Fruit fly (Drosophila melanogaster) whole organism, prepupa: Measurements from ENCODE around the gene CG17129.

Experiments used
- CG10631 ChIP-seq: fragments of 200-800 bp; sonication (Bioruptor generic); optimal IDR thresholded peaks from 2 replicates; lab custom pipeline; 2016; ENCODE audit warnings: missing biosample characterization, missing genetic modification characterization
- CG11294 ChIP-seq: fragments of 200-800 bp; sonication (Bioruptor generic); IDR thresholded peaks from 2 replicates; pipeline ENCODE4 v1.3.6; 2022; ENCODE audit warnings: missing biosample characterization, missing genetic modification characterization
- CG11762 ChIP-seq: fragments of 200-800 bp; sonication (Bioruptor generic); optimal IDR thresholded peaks from 3 replicates; lab custom pipeline; 2016; ENCODE audit warnings: missing biosample characterization, missing genetic modification characterization; ENCODE audit not compliant: insufficient read depth
- CG11902 ChIP-seq: fragments of 200-800 bp; sonication (Bioruptor generic); optimal IDR thresholded peaks from 3 replicates; lab custom pipeline; 2016; ENCODE audit warnings: missing biosample characterization, missing genetic modification characterization
- CG15336 ChIP-seq: fragments of 200-800 bp; sonication (Bioruptor generic); IDR thresholded peaks from 2 replicates; pipeline ENCODE4 v1.3.6; 2022; ENCODE audit warnings: missing biosample characterization, missing genetic modification characterization
- CG1621 ChIP-seq: fragments of 200-800 bp; sonication (Bioruptor generic); optimal IDR thresholded peaks from 3 replicates; lab custom pipeline; 2018; ENCODE audit warnings: missing biosample characterization, mild to moderate bottlenecking, missing genetic modification characterization
- CG16779 ChIP-seq: fragments of 200-800 bp; sonication (Bioruptor generic); optimal IDR thresholded peaks from 3 replicates; lab custom pipeline; 2017; ENCODE audit warnings: missing biosample characterization, mild to moderate bottlenecking, missing genetic modification characterization
- CG32006 ChIP-seq: fragments of 200-800 bp; sonication (Bioruptor generic); optimal IDR thresholded peaks from 3 replicates; lab custom pipeline; 2017; ENCODE audit warnings: missing biosample characterization, mild to moderate bottlenecking, missing genetic modification characterization
- CG34406 ChIP-seq: fragments of 200-800 bp; sonication (Bioruptor generic); optimal IDR thresholded peaks from 3 replicates; lab custom pipeline; 2016; ENCODE audit warnings: missing biosample characterization, missing genetic modification characterization
- CG4318 ChIP-seq: fragments of 200-800 bp; sonication (Bioruptor generic); optimal IDR thresholded peaks from 3 replicates; lab custom pipeline; 2017; ENCODE audit warnings: missing biosample characterization, mild to moderate bottlenecking, missing genetic modification characterization
- CG6163 ChIP-seq: fragments of 200-800 bp; sonication (Bioruptor generic); IDR thresholded peaks from 3 replicates; pipeline ENCODE4 v1.3.6; 2022; ENCODE audit warnings: missing biosample characterization, missing genetic modification characterization
- CG6276 ChIP-seq: fragments of 200-800 bp; sonication (Bioruptor generic); optimal IDR thresholded peaks from 2 replicates; lab custom pipeline; 2017; ENCODE audit warnings: missing biosample characterization, mild to moderate bottlenecking, missing genetic modification characterization
- CG6792 ChIP-seq: fragments of 200-800 bp; sonication (Bioruptor generic); optimal IDR thresholded peaks from 3 replicates; lab custom pipeline; 2016; ENCODE audit warnings: missing biosample characterization, missing genetic modification characterization
- CG6854 ChIP-seq: fragments of 200-800 bp; sonication (Bioruptor generic); optimal IDR thresholded peaks from 2 replicates; lab custom pipeline; 2017; ENCODE audit warnings: missing biosample characterization, mild to moderate bottlenecking, missing genetic modification characterization
- CG7368 ChIP-seq: fragments of 200-800 bp; sonication (Bioruptor generic); optimal IDR thresholded peaks from 3 replicates; lab custom pipeline; 2016; ENCODE audit warnings: missing biosample characterization, missing genetic modification characterization
- CG8119 ChIP-seq: fragments of 200-800 bp; sonication (Bioruptor generic); IDR thresholded peaks from 3 replicates; pipeline ENCODE4 v1.3.6; 2022; ENCODE audit warnings: missing biosample characterization, missing genetic modification characterization
- CG8632 ChIP-seq: fragments of 200-800 bp; sonication (Bioruptor generic); optimal IDR thresholded peaks from 3 replicates; lab custom pipeline; 2016; ENCODE audit warnings: missing biosample characterization, missing genetic modification characterization
- CG9139 ChIP-seq: fragments of 200-800 bp; sonication (Bioruptor generic); optimal IDR thresholded peaks from 3 replicates; lab custom pipeline; 2017; ENCODE audit warnings: missing biosample characterization, mild to moderate bottlenecking, missing genetic modification characterization
- Eip75B ChIP-seq: fragments of 200-800 bp; sonication (Bioruptor generic); optimal IDR thresholded peaks from 3 replicates; lab custom pipeline; 2016; ENCODE audit warnings: missing biosample characterization, missing genetic modification characterization
- Eip93F ChIP-seq: fragments of 200-800 bp; sonication (Bioruptor generic); optimal IDR thresholded peaks from 2 replicates; lab custom pipeline; 2016; ENCODE audit warnings: missing biosample characterization, mild to moderate bottlenecking, missing genetic modification characterization
- Gug ChIP-seq: fragments of 200-800 bp; sonication (Bioruptor generic); IDR thresholded peaks from 2 replicates; pipeline ENCODE4 v1.3.6; 2022; ENCODE audit warnings: missing biosample characterization, missing genetic modification characterization
- Hr38 ChIP-seq: sonication (Bioruptor generic); optimal IDR thresholded peaks from 2 replicates; lab custom pipeline; 2016; ENCODE audit warnings: missing biosample characterization, missing genetic modification characterization
- Hr39 ChIP-seq: fragments of 200-800 bp; sonication (Bioruptor generic); optimal IDR thresholded peaks from 2 replicates; lab custom pipeline; 2016; ENCODE audit warnings: missing biosample characterization, missing genetic modification characterization
- Lpt ChIP-seq: fragments of 200-800 bp; sonication (Bioruptor generic); optimal IDR thresholded peaks from 3 replicates; lab custom pipeline; 2016; ENCODE audit warnings: missing biosample characterization, missing genetic modification characterization
- Met ChIP-seq: fragments of 200-800 bp; sonication (Bioruptor generic); optimal IDR thresholded peaks from 3 replicates; lab custom pipeline; 2016; ENCODE audit warnings: missing biosample characterization, missing genetic modification characterization
- OdsH ChIP-seq: fragments of 200-800 bp; sonication (Bioruptor generic); optimal IDR thresholded peaks from 3 replicates; lab custom pipeline; 2016; ENCODE audit warnings: missing biosample characterization, missing genetic modification characterization
- Smox ChIP-seq: fragments of 200-800 bp; sonication (Bioruptor generic); optimal IDR thresholded peaks from 3 replicates; lab custom pipeline; 2016; ENCODE audit warnings: missing biosample characterization, missing genetic modification characterization
- Sox102F ChIP-seq: fragments of 200-800 bp; sonication (Bioruptor generic); optimal IDR thresholded peaks from 2 replicates; lab custom pipeline; 2016; ENCODE audit warnings: missing biosample characterization, mild to moderate bottlenecking, missing genetic modification characterization
- Sox15 ChIP-seq: fragments of 200-800 bp; sonication (Bioruptor generic); optimal IDR thresholded peaks from 3 replicates; lab custom pipeline; 2016; ENCODE audit warnings: missing biosample characterization, missing genetic modification characterization
- achi ChIP-seq: fragments of 200-800 bp; sonication (Bioruptor generic); optimal IDR thresholded peaks from 3 replicates; lab custom pipeline; 2016; ENCODE audit warnings: missing biosample characterization, missing genetic modification characterization
- acj6 ChIP-seq: fragments of 200-800 bp; sonication (Bioruptor generic); optimal IDR thresholded peaks from 3 replicates; lab custom pipeline; 2016; ENCODE audit warnings: missing biosample characterization, missing genetic modification characterization
- cyc ChIP-seq: fragments of 200-800 bp; sonication (Bioruptor generic); optimal IDR thresholded peaks from 3 replicates; lab custom pipeline; 2016; ENCODE audit warnings: missing biosample characterization, missing genetic modification characterization
- dac ChIP-seq: fragments of 200-800 bp; sonication (Bioruptor generic); optimal IDR thresholded peaks from 2 replicates; lab custom pipeline; 2017; ENCODE audit warnings: missing biosample characterization, mild to moderate bottlenecking, missing genetic modification characterization
- eg ChIP-seq: fragments of 200-800 bp; sonication (Bioruptor generic); IDR thresholded peaks from 3 replicates; pipeline ENCODE4 v1.3.6; 2022; ENCODE audit warnings: missing biosample characterization, missing genetic modification characterization
- esn ChIP-seq: fragments of 200-800 bp; sonication (Bioruptor generic); optimal IDR thresholded peaks from 2 replicates; lab custom pipeline; 2016; ENCODE audit warnings: missing biosample characterization, mild to moderate bottlenecking, missing genetic modification characterization, moderate library complexity
- fd59A ChIP-seq: fragments of 200-800 bp; sonication (Bioruptor generic); optimal IDR thresholded peaks from 2 replicates; lab custom pipeline; 2017; ENCODE audit warnings: missing biosample characterization, mild to moderate bottlenecking, missing genetic modification characterization, missing genetic modification reagents
- fd85E ChIP-seq: fragments of 200-800 bp; sonication (Bioruptor generic); optimal IDR thresholded peaks from 3 replicates; lab custom pipeline; 2016; ENCODE audit warnings: missing biosample characterization, missing genetic modification characterization
- fkh ChIP-seq: fragments of 200-800 bp; sonication (Bioruptor generic); optimal IDR thresholded peaks from 3 replicates; lab custom pipeline; 2017; ENCODE audit warnings: missing biosample characterization, mild to moderate bottlenecking, missing genetic modification characterization, moderate library complexity
- net ChIP-seq: fragments of 200-800 bp; sonication (Bioruptor generic); optimal IDR thresholded peaks from 3 replicates; lab custom pipeline; 2016; ENCODE audit warnings: missing biosample characterization, missing genetic modification characterization
- pdm3 ChIP-seq: fragments of 200-800 bp; sonication (Bioruptor generic); optimal IDR thresholded peaks from 3 replicates; lab custom pipeline; 2016; ENCODE audit warnings: missing biosample characterization, missing genetic modification characterization
- ss ChIP-seq, 2 experiments: fragments of 200-800 bp; sonication (Bioruptor generic); optimal IDR thresholded peaks; 2 replicates in 1 of 2; 3 replicates in 1 of 2; lab custom pipeline; 2017 to 2018; ENCODE audit warnings: mild to moderate bottlenecking in 2 of 2, missing biosample characterization in 2 of 2, missing genetic modification characterization in 2 of 2, moderate library complexity in 1 of 2
- svp ChIP-seq: fragments of 200-800 bp; sonication (Bioruptor generic); peaks from one replicate; lab custom pipeline; 2016; ENCODE audit warnings: missing biosample characterization, missing genetic modification characterization
- topi ChIP-seq: fragments of 200-800 bp; sonication (Bioruptor generic); optimal IDR thresholded peaks from 3 replicates; lab custom pipeline; 2016; ENCODE audit warnings: missing biosample characterization, missing genetic modification characterization
- vri ChIP-seq: fragments of 200-800 bp; sonication (Bioruptor generic); optimal IDR thresholded peaks from 3 replicates; lab custom pipeline; 2016; ENCODE audit warnings: missing biosample characterization, mild to moderate bottlenecking, missing genetic modification characterization

Gene CG17129

dm6 chr3L:636434-636833 lies 43.7 kb downstream of the CG17129 start (continued):
- TF ChIP-seq fd85E (peak; percentile 49), CG1621 (tag; lab: Kevin White, UChicago) (peak; percentile 71), CG9139 (GFP tag; lab: Kevin White, UChicago) (no peak), Hr39 (GFP tag; lab: Kevin White, UChicago) (peak; percentile 71), CG16779 (tag; lab: Kevin White, UChicago) (peak; percentile 81), CG15336 (GFP tag; lab: Robert Waterston, UW) (peak; percentile 99), vri (peak; percentile 6), Eip75B (GFP tag; lab: Kevin White, UChicago) (peak; percentile 83), Met (GFP tag; lab: Kevin White, UChicago) (peak; percentile 66), esn (peak; percentile 66), fkh (GFP tag; lab: Kevin White, UChicago) (no peak)
- TF ChIP-seq, all 60 proteins: peak for 55

dm6 chr3L:635529-635928 lies 44.6 kb downstream of the CG17129 start:
- no peak for TF ChIP-seq Sox15 (GFP tag; lab: Kevin White, UChicago)
- TF ChIP-seq CG6792 (GFP tag; lab: Kevin White, UChicago) = no peak

DNA sequence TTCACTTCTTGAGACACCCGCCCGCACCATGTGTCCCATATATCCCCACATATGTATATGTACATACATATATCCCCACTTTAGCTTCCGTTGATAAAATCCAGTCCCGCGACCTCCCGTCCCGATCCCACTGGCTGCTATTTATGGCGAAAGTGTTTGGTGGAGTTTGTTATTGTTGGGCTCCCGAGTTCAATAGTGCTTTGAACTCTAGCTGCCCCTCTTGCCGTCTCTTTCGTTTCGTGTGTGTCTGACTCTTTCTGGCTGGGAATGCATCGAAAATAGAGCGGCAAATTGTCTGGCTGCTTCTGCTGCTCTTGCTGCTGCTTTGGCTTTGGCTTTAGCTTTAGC lies 45.1 kb downstream of the CG17129 start:
- TF ChIP-seq CG6792 (GFP tag; lab: Kevin White, UChicago) (no peak), esn (no peak), Lpt (no peak), CG4318 (GFP tag; lab: Kevin White, UChicago) (no peak), svp (GFP tag; lab: Kevin White, UChicago) (no peak), fd59A (GFP tag; lab: Kevin White, UChicago) (no peak), dac (no peak), net (GFP tag; lab: Kevin White, UChicago) (no peak), CG10631 (GFP tag; lab: Kevin White, UChicago) (no peak), CG6163 (GFP tag; lab: Robert Waterston, UW) (no peak), Gug (GFP tag; lab: Robert Waterston, UW) (no peak), CG8632 (no peak), cyc (GFP tag; lab: Kevin White, UChicago) (no peak), fkh (GFP tag; lab: Kevin White, UChicago) (no peak), Eip93F (GFP tag; lab: Kevin White, UChicago) (no peak)

DNA sequence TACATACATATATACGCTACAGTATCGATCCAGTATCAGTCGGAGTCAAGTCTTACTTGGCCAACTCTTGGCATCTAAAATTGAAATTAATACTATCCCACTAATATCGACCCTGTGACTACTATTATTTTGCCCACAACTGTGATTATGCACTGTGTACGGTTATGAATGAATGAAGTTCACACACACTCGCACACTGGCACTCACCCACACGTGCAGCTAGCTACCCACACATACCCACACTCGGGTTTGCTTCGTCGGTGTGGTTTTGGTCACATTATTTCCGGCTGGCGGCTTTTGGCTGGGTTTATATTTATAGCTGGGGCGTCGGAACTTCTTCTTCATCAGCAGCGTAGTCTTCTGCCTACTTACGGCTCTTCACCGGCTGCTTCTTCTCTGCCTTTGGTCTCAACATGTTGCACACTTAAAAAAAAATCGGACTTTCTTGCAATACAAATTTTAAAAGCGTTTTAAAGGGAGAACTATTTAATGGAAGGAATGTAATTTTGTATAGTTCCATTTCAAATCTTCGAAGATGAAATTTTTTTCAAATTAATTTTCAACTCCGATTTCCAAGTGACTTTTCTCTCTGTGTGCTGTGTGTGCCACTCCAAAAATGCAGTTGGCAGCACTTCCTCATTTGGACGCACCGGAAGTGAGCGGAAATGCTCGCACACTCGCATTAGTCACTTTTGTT lies 45.7 kb downstream of the CG17129 start:
- peak; percentile 94 for TF ChIP-seq CG15336 (GFP tag; lab: Robert Waterston, UW)
- TF ChIP-seq CG11294 = peak; percentile 58; the same call in 1 of the 2 replicates
- TF ChIP-seq fd85E = peak; percentile 47
- peak; percentile 66 for TF ChIP-seq Smox (GFP tag; lab: Kevin White, UChicago)
- TF ChIP-seq Hr38 (GFP tag; lab: Kevin White, UChicago) = no peak
- TF ChIP-seq CG9139 (GFP tag; lab: Kevin White, UChicago) = peak; percentile 27
- TF ChIP-seq CG6276 = peak; percentile 89
- TF ChIP-seq CG16779 (tag; lab: Kevin White, UChicago) = peak; percentile 50
- peak; percentile 85 for TF ChIP-seq Gug (GFP tag; lab: Robert Waterston, UW)
- TF ChIP-seq Eip93F (GFP tag; lab: Kevin White, UChicago) = no peak
- peak; percentile 93 for TF ChIP-seq CG8119 (GFP tag; lab: Robert Waterston, UW)
- TF ChIP-seq acj6 = peak; percentile 82
- TF ChIP-seq Sox102F (GFP tag; lab: Kevin White, UChicago) = peak; percentile 77
- peak; percentile 88 for TF ChIP-seq OdsH (GFP tag; lab: Kevin White, UChicago)
- TF ChIP-seq CG34406 (GFP tag; lab: Kevin White, UChicago) = peak; percentile 73
- TF ChIP-seq pdm3 (GFP tag; lab: Kevin White, UChicago) = peak; percentile 84
- TF ChIP-seq achi (GFP tag; lab: Kevin White, UChicago) = peak; percentile 86
- TF ChIP-seq cyc (GFP tag; lab: Kevin White, UChicago) = peak; percentile 81
- TF ChIP-seq CG6854 = no peak
- TF ChIP-seq Lpt = peak; percentile 88
- peak; percentile 71 for TF ChIP-seq CG8632
- TF ChIP-seq CG11902 = peak; percentile 70
- TF ChIP-seq CG32006 = peak; percentile 94
- peak; percentile 83 for TF ChIP-seq CG7368
- peak; percentile 64 for TF ChIP-seq fd59A (GFP tag; lab: Kevin White, UChicago)
- peak; percentile 80 for TF ChIP-seq CG11762
- TF ChIP-seq topi (GFP tag; lab: Kevin White, UChicago) = peak; percentile 79
- TF ChIP-seq eg (GFP tag; lab: Robert Waterston, UW) = peak; percentile 91
- peak; percentile 49 to 64 for TF ChIP-seq ss (GFP tag; optimal IDR thresholded peaks at IDR 0.05; lab: Kevin White, UChicago)
- TF ChIP-seq CG1621 (tag; lab: Kevin White, UChicago) = peak; percentile 54
